Worm (Caenorhabditis elegans) whole organism, L1 larva: ENCODE measurements around the gene ZK822.9.

Experiments
- C16A3.4 ChIP-seq: fragments of 150-350 bp; optimal IDR thresholded peaks from 2 replicates; lab custom pipeline; 2014; ENCODE audit warnings: missing biosample characterization, missing genetic modification characterization
- C34B4.2 ChIP-seq: sonication (generic microtip); optimal IDR thresholded peaks from 2 replicates; lab custom pipeline; 2017; ENCODE audit warnings: mild to moderate bottlenecking, missing genetic modification characterization, missing compliant biosample characterization
- F16B12.6 ChIP-seq: fragments of 150-350 bp; optimal IDR thresholded peaks from 2 replicates; lab custom pipeline; 2014; ENCODE audit warnings: missing biosample characterization, missing genetic modification characterization
- ama-1 ChIP-seq: fragments of 150-350 bp; optimal IDR thresholded peaks from 2 replicates; lab custom pipeline; 2014
- ceh-63 ChIP-seq: fragments of 200-800 bp; sonication (Bioruptor generic); optimal IDR thresholded peaks from 2 replicates; lab custom pipeline; 2018; ENCODE audit warnings: mild to moderate bottlenecking, missing genetic modification characterization, missing compliant biosample characterization
- ceh-8 ChIP-seq: fragments of 200-800 bp; sonication (Bioruptor generic); optimal IDR thresholded peaks from 2 replicates; lab custom pipeline; 2018; ENCODE audit warnings: mild to moderate bottlenecking, missing genetic modification characterization, moderate library complexity, missing compliant biosample characterization
- ceh-82 ChIP-seq, 3 experiments: fragments of 150-350 bp in 1 of 3; sonication (generic microtip) in 2 of 3; optimal IDR thresholded peaks; 2 replicates each; lab custom pipeline; 2014 to 2017; ENCODE audit warnings: missing biosample characterization in 3 of 3, missing genetic modification characterization in 3 of 3
- ceh-90 ChIP-seq: sonication (generic microtip); optimal IDR thresholded peaks from 2 replicates; lab custom pipeline; 2016; ENCODE audit warnings: missing genetic modification characterization, missing compliant biosample characterization
- ces-1 ChIP-seq: fragments of 150-350 bp; optimal IDR thresholded peaks from 2 replicates; lab custom pipeline; 2014; ENCODE audit warnings: missing biosample characterization, missing genetic modification reagents, missing genetic modification characterization
- dpl-1 ChIP-seq, 3 experiments: fragments of 150-350 bp in 2 of 3; sonication (generic microtip) in 1 of 3; optimal IDR thresholded peaks; 2 replicates each; lab custom pipeline; 2014 to 2017; ENCODE audit warnings: missing biosample characterization in 3 of 3, missing genetic modification characterization in 3 of 3, missing genetic modification reagents in 3 of 3
- efl-1 ChIP-seq, 4 experiments: fragments of 150-350 bp; optimal IDR thresholded peaks in 3 of 4; peaks in 1 of 4; 1 replicate in 1 of 4; 2 replicates in 3 of 4; lab custom pipeline; 2014; ENCODE audit warnings: missing biosample characterization in 2 of 4, missing genetic modification characterization in 2 of 4, missing genetic modification reagents in 2 of 4
- egl-13 ChIP-seq: sonication (generic microtip); optimal IDR thresholded peaks from 2 replicates; lab custom pipeline; 2016; ENCODE audit warnings: missing genotype, missing genetic modification reagents, missing genetic modification characterization, missing compliant biosample characterization
- egl-27 ChIP-seq, 2 experiments: fragments of 150-350 bp in 1 of 2; sonication (generic microtip); optimal IDR thresholded peaks; 3 replicates each; lab custom pipeline; 2017 to 2018; ENCODE audit warnings: missing biosample characterization in 2 of 2, missing genetic modification characterization in 2 of 2, missing genetic modification reagents in 2 of 2
- ets-5 ChIP-seq: fragments of 200-800 bp; sonication (Bioruptor generic); IDR thresholded peaks from 2 replicates; pipeline ENCODE4 v1.3.6; 2022; ENCODE audit warnings: missing genetic modification characterization, missing compliant biosample characterization
- fkh-10 ChIP-seq: sonication (generic microtip); optimal IDR thresholded peaks from 2 replicates; lab custom pipeline; 2017; ENCODE audit warnings: missing biosample characterization, missing genetic modification reagents, missing genetic modification characterization
- fkh-8 ChIP-seq: sonication (generic microtip); optimal IDR thresholded peaks from 2 replicates; lab custom pipeline; 2016; ENCODE audit warnings: mild to moderate bottlenecking, missing genetic modification characterization, missing compliant biosample characterization
- grh-1 ChIP-seq: fragments of 200-800 bp; sonication (Bioruptor generic); IDR thresholded peaks from 2 replicates; pipeline ENCODE4 v1.3.6; 2022; ENCODE audit warnings: missing genetic modification reagents, missing genetic modification characterization, missing compliant biosample characterization
- hlh-4 ChIP-seq: sonication (generic microtip); optimal IDR thresholded peaks from 2 replicates; lab custom pipeline; 2016; ENCODE audit warnings: mild to moderate bottlenecking, missing genetic modification characterization, missing compliant biosample characterization
- irx-1 ChIP-seq: sonication (generic microtip); optimal IDR thresholded peaks from 2 replicates; lab custom pipeline; 2016; ENCODE audit warnings: missing genetic modification characterization, missing compliant biosample characterization
- isw-1 ChIP-seq: fragments of 200-800 bp; sonication (Bioruptor generic); IDR thresholded peaks from 2 replicates; pipeline ENCODE4 v1.3.6; 2022; ENCODE audit warnings: missing genetic modification characterization, missing compliant biosample characterization
- jun-1 ChIP-seq: fragments of 150-350 bp; optimal IDR thresholded peaks from 2 replicates; lab custom pipeline; 2014; ENCODE audit warnings: missing biosample characterization, missing genetic modification reagents, missing genetic modification characterization
- lin-14 ChIP-seq: fragments of 200-800 bp; sonication (Bioruptor generic); optimal IDR thresholded peaks from 2 replicates; lab custom pipeline; 2018; ENCODE audit warnings: mild to moderate bottlenecking, missing genetic modification characterization, moderate library complexity, missing compliant biosample characterization
- lin-35 ChIP-seq, 2 experiments: fragments of 150-350 bp; optimal IDR thresholded peaks; 2 replicates each; lab custom pipeline; 2014; ENCODE audit warnings: missing biosample characterization in 2 of 2, missing genetic modification characterization in 2 of 2, missing genetic modification reagents in 2 of 2
- lin-39 ChIP-seq: fragments of 150-350 bp; optimal IDR thresholded peaks from 2 replicates; lab custom pipeline; 2014; ENCODE audit warnings: missing biosample characterization, missing genetic modification reagents, missing genetic modification characterization
- lir-3 ChIP-seq: sonication (generic microtip); optimal IDR thresholded peaks from 2 replicates; lab custom pipeline; 2016; ENCODE audit warnings: mild to moderate bottlenecking, missing genetic modification characterization, moderate library complexity, missing compliant biosample characterization; ENCODE audit not compliant: poor library complexity
- lsy-2 ChIP-seq, 2 experiments: fragments of 150-350 bp; optimal IDR thresholded peaks; 2 replicates each; lab custom pipeline; 2014; ENCODE audit warnings: missing biosample characterization in 2 of 2, missing genetic modification characterization in 2 of 2
- mab-9 ChIP-seq: fragments of 200-800 bp; sonication (Bioruptor generic); IDR thresholded peaks from 2 replicates; pipeline ENCODE4 v1.3.6; 2022; ENCODE audit warnings: missing genetic modification reagents, missing genetic modification characterization, missing compliant biosample characterization
- nhr-11 ChIP-seq: fragments of 150-350 bp; optimal IDR thresholded peaks from 2 replicates; lab custom pipeline; 2014; ENCODE audit warnings: missing biosample characterization, missing genetic modification characterization
- nhr-12 ChIP-seq: sonication (generic microtip); optimal IDR thresholded peaks from 2 replicates; lab custom pipeline; 2017; ENCODE audit warnings: missing biosample characterization, missing genetic modification characterization
- nhr-19 ChIP-seq: fragments of 200-800 bp; sonication (Bioruptor generic); conservative IDR thresholded peaks from 2 replicates; pipeline ENCODE4 v1.3.6; 2022; ENCODE audit warnings: missing genetic modification characterization, missing compliant biosample characterization
- nhr-20 ChIP-seq: sonication (generic microtip); optimal IDR thresholded peaks from 2 replicates; lab custom pipeline; 2016; ENCODE audit warnings: mild to moderate bottlenecking, missing genetic modification characterization, missing compliant biosample characterization
- nhr-71 ChIP-seq: sonication (generic microtip); optimal IDR thresholded peaks from 2 replicates; lab custom pipeline; 2016; ENCODE audit warnings: mild to moderate bottlenecking, missing genetic modification characterization, moderate library complexity, missing compliant biosample characterization
- pag-3 ChIP-seq: sonication (generic microtip); optimal IDR thresholded peaks from 2 replicates; lab custom pipeline; 2017; ENCODE audit warnings: missing genetic modification characterization, mild to moderate bottlenecking, missing compliant biosample characterization, antibody characterized with exemption, borderline replicate concordance; ENCODE audit not compliant: insufficient read depth
- pax-3 ChIP-seq: fragments of 200-800 bp; sonication (Bioruptor generic); optimal IDR thresholded peaks from 2 replicates; lab custom pipeline; 2018; ENCODE audit warnings: mild to moderate bottlenecking, missing genetic modification characterization, moderate library complexity, missing compliant biosample characterization
- skn-1 ChIP-seq: fragments of 150-350 bp; optimal IDR thresholded peaks from 2 replicates; lab custom pipeline; 2014; ENCODE audit warnings: missing biosample characterization, missing genetic modification characterization
- snu-23 ChIP-seq: sonication (generic microtip); optimal IDR thresholded peaks from 2 replicates; lab custom pipeline; 2016; ENCODE audit warnings: missing genetic modification characterization, missing compliant biosample characterization
- sox-4 ChIP-seq: sonication (generic microtip); optimal IDR thresholded peaks from 2 replicates; lab custom pipeline; 2016; ENCODE audit warnings: missing genetic modification characterization, missing compliant biosample characterization
- swsn-7 ChIP-seq: sonication (generic microtip); optimal IDR thresholded peaks from 2 replicates; lab custom pipeline; 2016; ENCODE audit warnings: missing genetic modification characterization, missing compliant biosample characterization
- tbx-2 ChIP-seq: sonication (generic microtip); optimal IDR thresholded peaks from 2 replicates; lab custom pipeline; 2016; ENCODE audit warnings: missing genetic modification characterization, missing compliant biosample characterization
- tlp-1 ChIP-seq: fragments of 150-350 bp; optimal IDR thresholded peaks from 2 replicates; lab custom pipeline; 2014; ENCODE audit warnings: missing biosample characterization, missing genetic modification characterization
- unc-62 ChIP-seq: fragments of 150-350 bp; optimal IDR thresholded peaks from 2 replicates; lab custom pipeline; 2014; ENCODE audit warnings: missing biosample characterization, missing genetic modification reagents, missing genetic modification characterization
- unc-86 ChIP-seq: sonication (generic microtip); optimal IDR thresholded peaks from 2 replicates; lab custom pipeline; 2016; ENCODE audit warnings: missing genetic modification characterization, missing compliant biosample characterization
- unc-98 ChIP-seq: fragments of 200-800 bp; sonication (Bioruptor generic); IDR thresholded peaks from 2 replicates; pipeline ENCODE4 v1.3.6; 2022; ENCODE audit warnings: missing genetic modification characterization, missing compliant biosample characterization
- vab-15 ChIP-seq: sonication (generic microtip); optimal IDR thresholded peaks from 2 replicates; lab custom pipeline; 2017; ENCODE audit warnings: missing genotype, mild to moderate bottlenecking, missing genetic modification characterization, missing compliant biosample characterization
- xbp-1 ChIP-seq: sonication (generic microtip); optimal IDR thresholded peaks from 2 replicates; lab custom pipeline; 2016; ENCODE audit warnings: missing genetic modification characterization, missing compliant biosample characterization
- zag-1 ChIP-seq: fragments of 150-350 bp; optimal IDR thresholded peaks from 2 replicates; lab custom pipeline; 2014; ENCODE audit warnings: missing biosample characterization, missing genetic modification characterization
- zip-4 ChIP-seq: fragments of 200-800 bp; sonication (Bioruptor generic); optimal IDR thresholded peaks from 2 replicates; lab custom pipeline; 2018; ENCODE audit warnings: mild to moderate bottlenecking, missing genetic modification characterization, moderate library complexity, missing compliant biosample characterization
- ztf-11 ChIP-seq, 2 experiments: sonication (generic microtip); optimal IDR thresholded peaks; 2 replicates each; lab custom pipeline; 2016 to 2017; ENCODE audit warnings: missing genetic modification characterization in 2 of 2, missing biosample characterization in 1 of 2, missing compliant biosample characterization in 1 of 2
- ztf-4 ChIP-seq: fragments of 150-350 bp; optimal IDR thresholded peaks from 2 replicates; lab custom pipeline; 2014; ENCODE audit warnings: missing biosample characterization, missing genetic modification characterization

The ZK822.9 gene

DNA sequence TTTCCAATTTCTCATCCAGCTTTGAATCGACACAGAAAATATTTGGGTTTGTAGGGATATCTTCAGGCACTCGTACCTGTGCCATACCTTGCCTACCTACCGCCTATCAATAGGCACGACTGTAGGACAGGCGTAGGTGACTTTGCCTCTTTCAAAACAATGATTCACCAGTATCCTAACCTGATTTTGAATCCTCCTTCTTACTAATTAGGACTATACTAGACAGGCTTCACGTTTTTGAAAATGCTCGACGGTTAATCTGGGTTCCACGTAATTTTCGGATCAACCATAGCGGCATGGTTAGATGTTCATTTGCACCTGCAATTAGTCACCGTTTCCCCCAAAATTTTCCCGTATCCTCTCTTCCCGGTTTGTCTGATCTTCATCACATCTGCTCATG is 47.3 kb upstream of the ZK822.9 start:
- no peak for TF ChIP-seq C34B4.2
- TF ChIP-seq grh-1 (GFP tag; lab: Robert Waterston, UW), result no peak
- no peak for TF ChIP-seq irx-1 (tag; lab: Kevin White, UChicago)
- no peak for TF ChIP-seq tbx-2 (tag; lab: Kevin White, UChicago)

DNA sequence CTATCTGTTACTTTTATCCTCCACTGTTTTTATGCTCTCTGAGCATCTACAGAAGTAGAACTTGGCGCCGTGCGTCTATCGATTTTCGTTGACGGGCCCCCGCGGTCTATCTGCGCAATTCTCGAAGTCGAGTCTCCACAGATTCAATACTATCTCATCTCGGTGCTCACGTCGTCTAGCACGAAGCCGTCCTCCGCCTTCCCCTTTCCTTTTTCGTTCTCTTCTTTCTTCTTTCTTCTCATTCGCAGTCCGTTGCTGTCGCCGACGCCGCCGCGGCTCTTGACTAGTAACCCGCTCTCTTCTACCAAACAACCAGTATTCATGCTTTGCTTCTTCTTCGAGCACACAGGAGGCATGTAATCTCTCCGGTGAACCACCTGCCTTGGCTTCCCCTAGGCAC is 44.7 kb upstream of the ZK822.9 start:
- no peak for TF ChIP-seq grh-1 (GFP tag; lab: Robert Waterston, UW)
- no peak for TF ChIP-seq lin-39 (tag; lab: Kevin White, UChicago)
- no peak for TF ChIP-seq egl-13 (tag; lab: Kevin White, UChicago)
- peak; percentile 59 for TF ChIP-seq unc-86 (tag; lab: Kevin White, UChicago)
- no peak for TF ChIP-seq zip-4 (GFP tag; lab: Kevin White, UChicago)
- TF ChIP-seq nhr-19 (GFP tag; lab: Robert Waterston, UW), result no peak; the same call in 1 of the 2 replicates
- TF ChIP-seq snu-23 (GFP tag; lab: Kevin White, UChicago), result peak; percentile 45
- no peak for TF ChIP-seq unc-62 (GFP tag; lab: Kevin White, UChicago)
- TF ChIP-seq jun-1 (tag; lab: Kevin White, UChicago), result no peak
- peak in 2 of 3 experiments; percentile 28 to 63 for TF ChIP-seq ceh-82 (tag; optimal IDR thresholded peaks at IDR 0.05; lab: Kevin White, UChicago)
- TF ChIP-seq fkh-10 (GFP tag; lab: Kevin White, UChicago), result peak; percentile 38
- TF ChIP-seq C16A3.4 (tag; lab: Kevin White, UChicago), result no peak
- TF ChIP-seq F16B12.6 (tag; lab: Kevin White, UChicago), result no peak
- TF ChIP-seq lsy-2 (tag; optimal IDR thresholded peaks at IDR 0.05; lab: Kevin White, UChicago), result peak; percentile 12 to 43
- TF ChIP-seq pag-3 (tag; lab: Kevin White, UChicago), result no peak
- no peak for TF ChIP-seq ceh-63
- no peak for TF ChIP-seq skn-1 (tag; lab: Kevin White, UChicago)
- TF ChIP-seq ets-5 (GFP tag; lab: Robert Waterston, UW), result no peak
- peak in 1 of 3 experiments; percentile 20 for TF ChIP-seq dpl-1 (GFP tag; optimal IDR thresholded peaks at IDR 0.05; lab: Kevin White, UChicago)
- no peak for TF ChIP-seq zag-1 (tag; lab: Kevin White, UChicago)
- TF ChIP-seq egl-27 (tag; optimal IDR thresholded peaks at IDR 0.05; lab: Kevin White, UChicago), result no peak
- TF ChIP-seq nhr-20 (tag; lab: Kevin White, UChicago), result peak; percentile 3
- no peak for TF ChIP-seq tlp-1
- peak; percentile 51 for TF ChIP-seq nhr-71
- peak; percentile 82 for TF ChIP-seq lin-14 (GFP tag; lab: Kevin White, UChicago)
- peak in 1 of 2 experiments; percentile 17 for TF ChIP-seq lin-35 (GFP tag; optimal IDR thresholded peaks at IDR 0.05; lab: Kevin White, UChicago)
- no peak for TF ChIP-seq irx-1 (tag; lab: Kevin White, UChicago)
- peak in 1 of 2 experiments; percentile 42 for TF ChIP-seq ztf-11 (tag; optimal IDR thresholded peaks at IDR 0.05; lab: Kevin White, UChicago)
- TF ChIP-seq pax-3 (tag; lab: Kevin White, UChicago), result no peak
- no peak for TF ChIP-seq ces-1 (GFP tag; lab: Kevin White, UChicago)
- TF ChIP-seq ceh-90 (tag; lab: Kevin White, UChicago), result no peak
- peak; percentile 28 for TF ChIP-seq isw-1 (GFP tag; lab: Robert Waterston, UW)
- peak; percentile 30 for TF ChIP-seq ceh-8 (GFP tag; lab: Kevin White, UChicago)
- no peak for TF ChIP-seq ztf-4 (tag; lab: Kevin White, UChicago)
- TF ChIP-seq lir-3 (tag; lab: Kevin White, UChicago), result no peak
- TF ChIP-seq tbx-2 (tag; lab: Kevin White, UChicago), result peak; percentile 39
- no peak for TF ChIP-seq nhr-12 (tag; lab: Kevin White, UChicago)
- TF ChIP-seq xbp-1 (tag; lab: Kevin White, UChicago), result peak; percentile 3
- TF ChIP-seq sox-4 (tag; lab: Kevin White, UChicago), result peak; percentile 42
- no peak for TF ChIP-seq vab-15
- TF ChIP-seq nhr-11 (tag; lab: Kevin White, UChicago), result no peak
- no peak for TF ChIP-seq mab-9 (GFP tag; lab: Robert Waterston, UW)
- peak; percentile 7 to 26 for TF ChIP-seq efl-1 (optimal IDR thresholded peaks at IDR 0.05; lab: Kevin White, UChicago)
- TF ChIP-seq efl-1 (GFP tag; optimal IDR thresholded peaks at IDR 0.05 in 1 of 2; lab: Kevin White, UChicago), result no peak
- TF ChIP-seq fkh-8 (tag; lab: Kevin White, UChicago), result peak; percentile 89
- TF ChIP-seq swsn-7 (tag; lab: Kevin White, UChicago), result peak; percentile 41
- no peak for TF ChIP-seq hlh-4 (tag; lab: Kevin White, UChicago)
- no peak for TF ChIP-seq unc-98 (GFP tag; lab: Robert Waterston, UW)
- TF ChIP-seq ama-1 (lab: Kevin White, UChicago), result no peak
- no peak for TF ChIP-seq C34B4.2
